Fruit fly (Drosophila melanogaster) whole organism, wandering third instar larva: ENCODE measurements around the gene CG34148.

Experiments
- Hnf4 ChIP-seq: fragments of 200-800 bp; sonication (Bioruptor generic); optimal IDR thresholded peaks from 2 replicates; lab custom pipeline; 2016; ENCODE audit warnings: missing biosample characterization, mild to moderate bottlenecking, missing genetic modification characterization
- Hr78 ChIP-seq: fragments of >200 bp; optimal IDR thresholded peaks from 2 replicates; lab custom pipeline; 2017; ENCODE audit warnings: missing biosample characterization, missing genetic modification characterization
- Myc ChIP-seq: fragments of >200 bp; optimal IDR thresholded peaks from 2 replicates; lab custom pipeline; 2017

- no peak for TF ChIP-seq Hnf4 (GFP tag; lab: Kevin White, UChicago)
- TF ChIP-seq Myc, result no peak
- TF ChIP-seq Hr78 (GFP tag; lab: Kevin White, UChicago), result no peak
These were observed 43.8 kb upstream of the CG34148 start for dm6 chr3R:21922244-21922643.
